Worm (Caenorhabditis elegans) whole organism, late embryonic: Measurements from ENCODE around the gene msh-5.

Experiments
- C38D4.7 ChIP-seq: fragments of 200-800 bp; sonication (Bioruptor generic); optimal IDR thresholded peaks from 2 replicates; lab custom pipeline; 2018; ENCODE audit warnings: mild to moderate bottlenecking, missing genetic modification characterization, moderate library complexity, missing compliant biosample characterization
- K02D7.2 ChIP-seq: sonication (generic microtip); optimal IDR thresholded peaks from 2 replicates; lab custom pipeline; 2017; ENCODE audit warnings: mild to moderate bottlenecking, missing genetic modification characterization, missing compliant biosample characterization
- Y22D7AL.16 ChIP-seq: sonication (generic microtip); optimal IDR thresholded peaks from 2 replicates; lab custom pipeline; 2016; ENCODE audit warnings: missing genetic modification characterization, missing compliant biosample characterization
- ama-1 ChIP-seq: fragments of 150-350 bp; optimal IDR thresholded peaks from 2 replicates; lab custom pipeline; 2014
- ceh-14 ChIP-seq: sonication (generic microtip); optimal IDR thresholded peaks from 2 replicates; lab custom pipeline; 2016; ENCODE audit warnings: missing genotype, missing genetic modification characterization, missing compliant biosample characterization
- ceh-2 ChIP-seq: sonication (generic microtip); optimal IDR thresholded peaks from 2 replicates; lab custom pipeline; 2016; ENCODE audit warnings: missing genotype, missing genetic modification characterization, missing compliant biosample characterization
- ceh-24 ChIP-seq: sonication (generic microtip); optimal IDR thresholded peaks from 2 replicates; lab custom pipeline; 2016; ENCODE audit warnings: mild to moderate bottlenecking, missing genetic modification characterization, missing compliant biosample characterization
- ceh-31 ChIP-seq: sonication (generic microtip); optimal IDR thresholded peaks from 2 replicates; lab custom pipeline; 2016; ENCODE audit warnings: missing genetic modification characterization, missing compliant biosample characterization
- ceh-45 ChIP-seq: fragments of 200-800 bp; sonication (Bioruptor generic); IDR thresholded peaks from 2 replicates; pipeline ENCODE4 v1.3.6; 2022; ENCODE audit warnings: missing genetic modification reagents, missing genetic modification characterization, missing compliant biosample characterization
- ceh-48 ChIP-seq: sonication (generic microtip); optimal IDR thresholded peaks from 2 replicates; lab custom pipeline; 2016; ENCODE audit warnings: missing genetic modification characterization, inconsistent platforms, missing compliant biosample characterization
- ceh-9 ChIP-seq: sonication (generic microtip); optimal IDR thresholded peaks from 2 replicates; lab custom pipeline; 2016; ENCODE audit warnings: mild to moderate bottlenecking, missing genetic modification characterization, inconsistent platforms, missing compliant biosample characterization
- che-1 ChIP-seq: sonication (generic microtip); optimal IDR thresholded peaks from 2 replicates; lab custom pipeline; 2016; ENCODE audit warnings: mild to moderate bottlenecking, missing genetic modification characterization, missing compliant biosample characterization
- dmd-4 ChIP-seq: sonication (generic microtip); optimal IDR thresholded peaks from 2 replicates; lab custom pipeline; 2016; ENCODE audit warnings: borderline replicate concordance, missing genetic modification characterization, missing compliant biosample characterization
- eyg-1 ChIP-seq: sonication (generic microtip); optimal IDR thresholded peaks from 2 replicates; lab custom pipeline; 2016; ENCODE audit warnings: missing genotype, missing genetic modification characterization, missing compliant biosample characterization
- fax-1 ChIP-seq: sonication (generic microtip); optimal IDR thresholded peaks from 2 replicates; lab custom pipeline; 2016; ENCODE audit warnings: missing genotype, missing genetic modification characterization, missing compliant biosample characterization
- fkh-6 ChIP-seq: sonication (generic microtip); optimal IDR thresholded peaks from 2 replicates; lab custom pipeline; 2016; ENCODE audit warnings: missing genetic modification characterization, missing compliant biosample characterization
- gmeb-2 ChIP-seq: sonication (generic microtip); optimal IDR thresholded peaks from 2 replicates; lab custom pipeline; 2016; ENCODE audit warnings: missing genetic modification characterization, inconsistent platforms, missing compliant biosample characterization
- hlh-13 ChIP-seq: fragments of 200-800 bp; sonication (Bioruptor generic); optimal IDR thresholded peaks from 2 replicates; lab custom pipeline; 2018; ENCODE audit warnings: mild to moderate bottlenecking, missing genetic modification characterization, missing compliant biosample characterization
- hlh-15 ChIP-seq: sonication (generic microtip); optimal IDR thresholded peaks from 2 replicates; lab custom pipeline; 2016; ENCODE audit warnings: missing genetic modification characterization, missing compliant biosample characterization
- hlh-30 ChIP-seq: sonication (generic microtip); optimal IDR thresholded peaks from 2 replicates; lab custom pipeline; 2017; ENCODE audit warnings: antibody characterized with exemption, missing genetic modification characterization, missing compliant biosample characterization; ENCODE audit not compliant: insufficient read depth
- hlh-6 ChIP-seq: sonication (generic microtip); optimal IDR thresholded peaks from 2 replicates; lab custom pipeline; 2016; ENCODE audit warnings: missing genotype, missing genetic modification characterization, missing compliant biosample characterization
- hlh-8 ChIP-seq: sonication (generic microtip); optimal IDR thresholded peaks from 2 replicates; lab custom pipeline; 2016; ENCODE audit warnings: missing genotype, missing genetic modification characterization, missing compliant biosample characterization
- lim-6 ChIP-seq: sonication (generic microtip); optimal IDR thresholded peaks from 2 replicates; lab custom pipeline; 2016; ENCODE audit warnings: missing genetic modification characterization, missing compliant biosample characterization
- madf-2 ChIP-seq: sonication (generic microtip); optimal IDR thresholded peaks from 2 replicates; lab custom pipeline; 2017; ENCODE audit warnings: missing genetic modification characterization, missing compliant biosample characterization
- mec-3 ChIP-seq: sonication (generic microtip); optimal IDR thresholded peaks from 2 replicates; lab custom pipeline; 2016; ENCODE audit warnings: borderline replicate concordance, missing genetic modification characterization, missing compliant biosample characterization
- nhr-232 ChIP-seq: sonication (generic microtip); optimal IDR thresholded peaks from 2 replicates; lab custom pipeline; 2016; ENCODE audit warnings: missing genetic modification characterization, missing compliant biosample characterization
- odd-2 ChIP-seq: sonication (generic microtip); optimal IDR thresholded peaks from 2 replicates; lab custom pipeline; 2017; ENCODE audit warnings: antibody characterized with exemption, mild to moderate bottlenecking, missing genetic modification characterization, missing compliant biosample characterization
- pag-3 ChIP-seq: sonication (generic microtip); optimal IDR thresholded peaks from 2 replicates; lab custom pipeline; 2016; ENCODE audit warnings: missing compliant biosample characterization, missing genetic modification characterization, borderline replicate concordance
- pax-1 ChIP-seq: fragments of 150-350 bp; optimal IDR thresholded peaks from 2 replicates; lab custom pipeline; 2014; ENCODE audit warnings: missing biosample characterization, missing genetic modification characterization
- pha-2 ChIP-seq: sonication (generic microtip); optimal IDR thresholded peaks from 2 replicates; lab custom pipeline; 2017; ENCODE audit warnings: mild to moderate bottlenecking, missing genetic modification characterization, missing compliant biosample characterization
- pros-1 ChIP-seq: fragments of 150-350 bp; optimal IDR thresholded peaks from 2 replicates; lab custom pipeline; 2014; ENCODE audit warnings: missing biosample characterization, missing genetic modification reagents, missing genetic modification characterization
- sdc-2 ChIP-seq: sonication (generic microtip); optimal IDR thresholded peaks from 2 replicates; lab custom pipeline; 2016; ENCODE audit warnings: missing genotype, missing genetic modification characterization, missing compliant biosample characterization
- sox-2 ChIP-seq: fragments of 200-800 bp; sonication (Bioruptor generic); IDR thresholded peaks from 2 replicates; pipeline ENCODE4 v1.3.6; 2022; ENCODE audit warnings: missing genetic modification reagents, missing genetic modification characterization, missing compliant biosample characterization
- syd-9 ChIP-seq: sonication (generic microtip); optimal IDR thresholded peaks from 2 replicates; lab custom pipeline; 2016; ENCODE audit warnings: mild to moderate bottlenecking, missing genetic modification characterization, moderate library complexity, missing compliant biosample characterization
- tbx-7 ChIP-seq: sonication (generic microtip); optimal IDR thresholded peaks from 2 replicates; lab custom pipeline; 2016; ENCODE audit warnings: missing genotype, missing genetic modification characterization, missing compliant biosample characterization
- ttx-3 ChIP-seq: sonication (generic microtip); optimal IDR thresholded peaks from 2 replicates; lab custom pipeline; 2016; ENCODE audit warnings: missing genetic modification reagents, missing genetic modification characterization, missing compliant biosample characterization
- unc-3 ChIP-seq, 2 experiments: fragments of 200-800 bp in 1 of 2; sonication (Bioruptor generic) in 1 of 2; sonication (generic microtip) in 1 of 2; conservative IDR thresholded peaks in 1 of 2; optimal IDR thresholded peaks in 1 of 2; 2 replicates each; pipeline versions ENCODE4 v1.3.6 to Lab custom; 2016 to 2022; ENCODE audit warnings: missing compliant biosample characterization in 2 of 2, missing genetic modification characterization in 2 of 2, missing genetic modification reagents in 1 of 2
- unc-42 ChIP-seq: sonication (generic microtip); optimal IDR thresholded peaks from 2 replicates; lab custom pipeline; 2016; ENCODE audit warnings: missing genotype, missing genetic modification characterization, missing compliant biosample characterization

Gene msh-5

ce11 chrIV:13154391-13155283, at the start of gene msh-5, which contains the start of gene crld-1:
msh-5 (plus strand) TSS chrIV:13155233.
crld-1 (minus strand) TSS chrIV:13154441.
- no peak for TF ChIP-seq ttx-3
- no peak for TF ChIP-seq sox-2 (GFP tag; lab: Robert Waterston, UW)
- no peak for TF ChIP-seq ama-1 (lab: Kevin White, UChicago)
- no peak for TF ChIP-seq ceh-31 (tag; lab: Kevin White, UChicago)
- no peak for TF ChIP-seq mec-3 (tag; lab: Kevin White, UChicago)
- TF ChIP-seq sdc-2 = no peak
- no peak for TF ChIP-seq lim-6
- TF ChIP-seq nhr-232 (tag; lab: Kevin White, UChicago) = no peak
- no peak for TF ChIP-seq ceh-24 (tag; lab: Kevin White, UChicago)
- TF ChIP-seq hlh-30 (tag; lab: Kevin White, UChicago) = no peak
- TF ChIP-seq hlh-13 (GFP tag; lab: Kevin White, UChicago) = no peak

ce11 chrIV:13107359-13107758, 47.7 kb upstream of the msh-5 start, which contains the start of gene B0564.2:
B0564.2 (plus strand) TSS chrIV:13107659.
- TF ChIP-seq fax-1 (tag; lab: Kevin White, UChicago) = no peak
- TF ChIP-seq Y22D7AL.16 (tag; lab: Kevin White, UChicago) = no peak
- TF ChIP-seq ceh-24 (tag; lab: Kevin White, UChicago) = no peak
- no peak for TF ChIP-seq hlh-15
- TF ChIP-seq lim-6 = no peak
- TF ChIP-seq hlh-13 (GFP tag; lab: Kevin White, UChicago) = no peak
- no peak for TF ChIP-seq hlh-8 (tag; lab: Kevin White, UChicago)
- no peak for TF ChIP-seq syd-9 (tag; lab: Kevin White, UChicago)
- TF ChIP-seq nhr-232 (tag; lab: Kevin White, UChicago) = no peak
- no peak for TF ChIP-seq eyg-1 (tag; lab: Kevin White, UChicago)
- no peak for TF ChIP-seq K02D7.2

- no peak for TF ChIP-seq tbx-7
- no peak for TF ChIP-seq dmd-4
- TF ChIP-seq pax-1 (tag; lab: Kevin White, UChicago) = no peak
- TF ChIP-seq che-1 = no peak
- no peak for TF ChIP-seq hlh-6
- TF ChIP-seq fax-1 (tag; lab: Kevin White, UChicago) = no peak
Measured at ce11 chrIV:13108430-13108829, 46.6 kb upstream of the msh-5 start.

ce11 chrIV:13109751-13110150, 45.3 kb upstream of the msh-5 start, which contains the start of gene best-1:
best-1 (minus strand) TSS chrIV:13109779.
- TF ChIP-seq pros-1 (tag; lab: Kevin White, UChicago) (no peak), pax-1 (tag; lab: Kevin White, UChicago) (no peak), ceh-48 (tag; lab: Kevin White, UChicago) (no peak), pag-3 (tag; lab: Kevin White, UChicago) (no peak), pha-2 (tag; lab: Kevin White, UChicago) (no peak), unc-3 (GFP tag; conservative IDR thresholded peaks at IDR 0.05; lab: Robert Waterston, UW) (no peak), unc-3 (tag; optimal IDR thresholded peaks at IDR 0.05; lab: Kevin White, UChicago) (no peak), K02D7.2 (no peak), ceh-14 (tag; lab: Kevin White, UChicago) (no peak), madf-2 (tag; lab: Kevin White, UChicago) (no peak), gmeb-2 (no peak), ceh-9 (no peak), C38D4.7 (GFP tag; lab: Kevin White, UChicago) (no peak), ceh-45 (GFP tag; lab: Robert Waterston, UW) (no peak), unc-42 (no peak), ceh-2 (tag; lab: Kevin White, UChicago) (no peak), odd-2 (tag; lab: Kevin White, UChicago) (no peak), fkh-6 (tag; lab: Kevin White, UChicago) (no peak)
- TF ChIP-seq, all 69 proteins: peak for 0
